Fruit fly (Drosophila melanogaster) whole organism, prepupa: ENCODE measurements around the gene ND-B17.

ENCODE experiments used
- CG10669 ChIP-seq: fragments of 200-800 bp; sonication (Bioruptor generic); optimal IDR thresholded peaks from 3 replicates; lab custom pipeline; 2018; ENCODE audit warnings: missing biosample characterization, mild to moderate bottlenecking, missing genetic modification characterization, moderate library complexity
- CG16779 ChIP-seq: fragments of 200-800 bp; sonication (Bioruptor generic); optimal IDR thresholded peaks from 3 replicates; lab custom pipeline; 2017; ENCODE audit warnings: missing biosample characterization, mild to moderate bottlenecking, missing genetic modification characterization
- CG31627 ChIP-seq: fragments of 200-800 bp; sonication (Bioruptor generic); optimal IDR thresholded peaks from 3 replicates; lab custom pipeline; 2016; ENCODE audit warnings: missing biosample characterization, missing genetic modification characterization
- CG32006 ChIP-seq: fragments of 200-800 bp; sonication (Bioruptor generic); optimal IDR thresholded peaks from 3 replicates; lab custom pipeline; 2017; ENCODE audit warnings: missing biosample characterization, mild to moderate bottlenecking, missing genetic modification characterization
- CG3919 ChIP-seq: fragments of 200-800 bp; sonication (Bioruptor generic); optimal IDR thresholded peaks from 3 replicates; lab custom pipeline; 2016; ENCODE audit warnings: missing biosample characterization, missing genetic modification characterization
- CG6276 ChIP-seq: fragments of 200-800 bp; sonication (Bioruptor generic); optimal IDR thresholded peaks from 2 replicates; lab custom pipeline; 2017; ENCODE audit warnings: missing biosample characterization, mild to moderate bottlenecking, missing genetic modification characterization
- CG7368 ChIP-seq: fragments of 200-800 bp; sonication (Bioruptor generic); optimal IDR thresholded peaks from 3 replicates; lab custom pipeline; 2016; ENCODE audit warnings: missing biosample characterization, missing genetic modification characterization
- CG8319 ChIP-seq: fragments of 200-800 bp; sonication (Bioruptor generic); optimal IDR thresholded peaks from 3 replicates; lab custom pipeline; 2016; ENCODE audit warnings: missing biosample characterization, missing genetic modification characterization
- Gug ChIP-seq: fragments of 200-800 bp; sonication (Bioruptor generic); IDR thresholded peaks from 2 replicates; pipeline ENCODE4 v1.3.6; 2022; ENCODE audit warnings: missing biosample characterization, missing genetic modification characterization
- Sox14 ChIP-seq: fragments of 200-800 bp; sonication (Bioruptor generic); optimal IDR thresholded peaks from 3 replicates; lab custom pipeline; 2016; ENCODE audit warnings: missing biosample characterization, missing genetic modification characterization
- pdm3 ChIP-seq: fragments of 200-800 bp; sonication (Bioruptor generic); optimal IDR thresholded peaks from 3 replicates; lab custom pipeline; 2016; ENCODE audit warnings: missing biosample characterization, missing genetic modification characterization
- salr ChIP-seq, 2 experiments: fragments of 200-800 bp; sonication (Bioruptor generic); optimal IDR thresholded peaks; 3 replicates each; lab custom pipeline; 2016 to 2018; ENCODE audit warnings: missing biosample characterization in 2 of 2, missing genetic modification characterization in 2 of 2, mild to moderate bottlenecking in 1 of 2
- svp ChIP-seq: fragments of 200-800 bp; sonication (Bioruptor generic); peaks from one replicate; lab custom pipeline; 2016; ENCODE audit warnings: missing biosample characterization, missing genetic modification characterization
- vri ChIP-seq: fragments of 200-800 bp; sonication (Bioruptor generic); optimal IDR thresholded peaks from 3 replicates; lab custom pipeline; 2016; ENCODE audit warnings: missing biosample characterization, mild to moderate bottlenecking, missing genetic modification characterization

- no peak for TF ChIP-seq CG16779 (tag; lab: Kevin White, UChicago)
- no peak for TF ChIP-seq svp
- TF ChIP-seq salr (GFP tag; optimal IDR thresholded peaks at IDR 0.05; lab: Kevin White, UChicago), result no peak
- TF ChIP-seq CG32006 (GFP tag; lab: Kevin White, UChicago), result no peak
- peak; percentile 54 for TF ChIP-seq CG31627 (GFP tag; lab: Kevin White, UChicago)
- no peak for TF ChIP-seq CG6276 (GFP tag; lab: Kevin White, UChicago)
- no peak for TF ChIP-seq CG3919 (GFP tag; lab: Kevin White, UChicago)
- TF ChIP-seq pdm3 (GFP tag; lab: Kevin White, UChicago), result no peak
- no peak for TF ChIP-seq Gug (GFP tag; lab: Robert Waterston, UW)
- TF ChIP-seq Sox14, result no peak
- no peak for TF ChIP-seq CG10669 (GFP tag; lab: Kevin White, UChicago)
- peak; percentile 59 for TF ChIP-seq vri
- TF ChIP-seq CG7368 (GFP tag; lab: Kevin White, UChicago), result no peak
- no peak for TF ChIP-seq CG8319 (GFP tag; lab: Kevin White, UChicago)
Observed at dm6 chr2L:15750523-15751258, at the start of gene ND-B17.
